Worm (Caenorhabditis elegans): ENCODE results near the gene ttc-36.
"Not testable (repeated sequence)": the region's sequence is repeated elsewhere in the genome, so short reads cannot be mapped to it uniquely, and the experiment has no call there.

Gene ttc-36

DNA sequence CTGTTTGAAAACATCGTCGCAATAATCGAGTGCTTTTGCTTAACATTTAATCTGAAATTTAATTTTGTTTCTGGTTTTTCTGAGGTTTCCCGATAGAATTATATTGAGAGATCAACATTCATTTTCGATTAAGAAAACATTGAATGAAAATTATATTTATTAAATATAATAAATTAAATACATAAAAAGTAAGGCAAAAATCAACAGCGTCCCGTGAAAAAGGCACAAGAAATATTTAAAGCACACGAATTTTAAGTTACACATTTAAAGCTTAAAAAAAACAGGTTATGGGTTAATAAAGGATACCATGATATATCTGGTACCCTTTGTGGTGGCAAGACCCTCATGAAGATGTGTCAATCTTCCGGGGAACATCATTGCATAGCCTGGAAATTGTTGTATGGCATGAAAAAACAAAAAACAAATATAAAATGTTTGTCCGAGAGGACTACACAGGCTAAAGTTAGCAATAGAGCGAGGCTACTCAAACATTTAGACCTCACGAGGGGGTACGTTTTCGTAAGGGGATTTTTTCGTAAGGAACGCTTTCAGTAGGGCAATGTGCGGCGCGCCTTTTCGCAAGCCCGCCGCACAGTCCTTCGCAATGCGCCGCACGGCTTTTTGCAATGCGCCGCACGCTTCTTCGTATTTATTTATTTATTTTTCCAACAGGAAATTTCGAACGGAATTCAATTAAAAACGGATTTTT, 3.3 kb downstream of the ttc-36 start, which contains the start of gene mtcu-2 (continued):
- TF ChIP-seq chd-7 (tag; optimal IDR thresholded peaks at IDR 0.05) (peak; percentile 34), Y53G8AR.9 (GFP tag; conservative IDR thresholded peaks at IDR 0.05) (peak; percentile 96), ztf-28 (GFP tag; IDR thresholded peaks at IDR 0.05) (peak; percentile 99), Y79H2A.3 (GFP tag; conservative IDR thresholded peaks at IDR 0.05) (peak; percentile 99), lsl-1 (GFP tag; optimal IDR thresholded peaks at IDR 0.05) (peak; percentile 63), ztf-6 (GFP tag; IDR thresholded peaks at IDR 0.05) (peak; percentile 96), Y95B8A.8 (GFP tag; IDR thresholded peaks at IDR 0.05) (peak; percentile 99), madf-3 (GFP tag; IDR thresholded peaks at IDR 0.05) (peak; percentile 95), cebp-2 (GFP tag; IDR thresholded peaks at IDR 0.05) (peak; percentile 92), rpc-1 (optimal IDR thresholded peaks at IDR 0.05) (peak; percentile 38), nhr-80 (tag; optimal IDR thresholded peaks at IDR 0.05) (peak; percentile 46), attf-3 (GFP tag; conservative IDR thresholded peaks at IDR 0.05) (peak; percentile 90), Y56A3A.18 (GFP tag; IDR thresholded peaks at IDR 0.05) (peak; percentile 96), C06A6.2 (GFP tag; conservative IDR thresholded peaks at IDR 0.05) (peak; percentile 100), bed-2 (GFP tag; IDR thresholded peaks at IDR 0.05) (peak; percentile 99), mcd-1 (GFP tag; IDR thresholded peaks at IDR 0.05) (peak; percentile 100), ceh-40 (GFP tag; IDR thresholded peaks at IDR 0.05) (peak; percentile 73; the same call in 1 of the 2 replicates), egl-18 (GFP tag; IDR thresholded peaks at IDR 0.05) (peak; percentile 96), hsf-1 (GFP tag; IDR thresholded peaks at IDR 0.05) (peak; percentile 80), T07F8.4 (tag; optimal IDR thresholded peaks at IDR 0.05) (peak; percentile 37), ztf-25 (GFP tag; IDR thresholded peaks at IDR 0.05) (peak; percentile 100), lin-54 (GFP tag; optimal IDR thresholded peaks at IDR 0.05) (peak; percentile 84), Y53F4B.3 (GFP tag; IDR thresholded peaks at IDR 0.05) (peak; percentile 92), ztf-26 (tag; optimal IDR thresholded peaks at IDR 0.05) (peak; percentile 65), lin-26 (GFP tag; IDR thresholded peaks at IDR 0.05) (peak; percentile 91), egl-44 (GFP tag; IDR thresholded peaks at IDR 0.05) (peak; percentile 98), C17E4.6 (GFP tag; IDR thresholded peaks at IDR 0.05) (peak; percentile 99), lin-35 (GFP tag; optimal IDR thresholded peaks at IDR 0.05) (peak in 1 of 3 experiments; percentile 77), ZK185.1 (tag; optimal IDR thresholded peaks at IDR 0.05; ENCODE audit: poor library complexity, severe bottlenecking) (peak; percentile 58), cebp-1 (GFP tag; IDR thresholded peaks at IDR 0.05) (peak; percentile 94), cebp-1 (tag; optimal IDR thresholded peaks at IDR 0.05) (peak; percentile 82), snpc-4 (tag; optimal IDR thresholded peaks at IDR 0.05) (peak in 3 of 4 experiments; percentile 28 to 58 (median 32)), repo-1 (tag; optimal IDR thresholded peaks at IDR 0.05) (peak; percentile 7), B0019.2 (GFP tag; conservative IDR thresholded peaks at IDR 0.05) (peak; percentile 96), aptf-2 (GFP tag; conservative IDR thresholded peaks at IDR 0.05) (peak; percentile 97), nhr-120 (GFP tag; IDR thresholded peaks at IDR 0.05) (0 out of 2 replicates have a peak, but pooled peaks have one; percentile 57), ekl-4 (GFP tag; IDR thresholded peaks at IDR 0.05) (peak; percentile 99), unc-130 (GFP tag; optimal IDR thresholded peaks at IDR 0.05) (peak; percentile 27), let-607 (tag; optimal IDR thresholded peaks at IDR 0.05) (peak; percentile 50 to 54), K12H6.12 (tag; optimal IDR thresholded peaks at IDR 0.05) (peak; percentile 61), attf-5 (GFP tag; optimal IDR thresholded peaks at IDR 0.05) (peak; percentile 94), D2030.7 (GFP tag; IDR thresholded peaks at IDR 0.05) (peak; percentile 99), F33H1.4 (GFP tag; IDR thresholded peaks at IDR 0.05) (peak; percentile 88), athp-1 (tag; optimal IDR thresholded peaks at IDR 0.05) (peak; percentile 87), tbp1 (GFP tag; optimal IDR thresholded peaks at IDR 0.05) (peak; percentile 60), somi-1 (GFP tag; optimal IDR thresholded peaks at IDR 0.05) (peak; percentile 36)
- TF ChIP-seq rpc-1 (tag; optimal IDR thresholded peaks at IDR 0.05); snpc-4 (GFP tag; optimal IDR thresholded peaks at IDR 0.05): not testable (repeated sequence)

Data from whole organism, young adult.